Worm (Caenorhabditis elegans) whole organism, late embryonic: ENCODE measurements around the gene C45B11.9.

ENCODE experiments used
- ceh-22 ChIP-seq: sonication (generic microtip); optimal IDR thresholded peaks from 2 replicates; lab custom pipeline; 2017; ENCODE audit warnings: missing biosample characterization, missing genetic modification characterization
- eyg-1 ChIP-seq: sonication (generic microtip); optimal IDR thresholded peaks from 2 replicates; lab custom pipeline; 2016; ENCODE audit warnings: missing genotype, missing genetic modification characterization, missing compliant biosample characterization
- fkh-10 ChIP-seq: fragments of 150-350 bp; optimal IDR thresholded peaks from 2 replicates; lab custom pipeline; 2014; ENCODE audit warnings: missing biosample characterization, missing genetic modification reagents, missing genetic modification characterization
- fkh-6 ChIP-seq: sonication (generic microtip); optimal IDR thresholded peaks from 2 replicates; lab custom pipeline; 2016; ENCODE audit warnings: missing genetic modification characterization, missing compliant biosample characterization
- nhr-232 ChIP-seq: sonication (generic microtip); optimal IDR thresholded peaks from 2 replicates; lab custom pipeline; 2016; ENCODE audit warnings: missing genetic modification characterization, missing compliant biosample characterization
- tbx-7 ChIP-seq: sonication (generic microtip); optimal IDR thresholded peaks from 2 replicates; lab custom pipeline; 2016; ENCODE audit warnings: missing genotype, missing genetic modification characterization, missing compliant biosample characterization

- TF ChIP-seq fkh-6 (no peak), eyg-1 (tag; lab: Kevin White, UChicago) (no peak), fkh-10 (GFP tag; lab: Kevin White, UChicago) (no peak), ceh-22 (tag; lab: Kevin White, UChicago) (no peak), nhr-232 (tag; lab: Kevin White, UChicago) (no peak), tbx-7 (tag; lab: Kevin White, UChicago) (no peak)
These were observed 3.6 kb downstream of the C45B11.9 start, which contains the start of gene C45B11.6 for ce11 chrV:11043767-11044166.
